Fruit fly (Drosophila melanogaster): ENCODE measurements around the gene Sry-delta.

dm6 chr3R:30046029-30047001, 3.2 kb downstream of the Sry-delta start, which contains the start of the genes RpL32 and CG7943:
- peak; percentile 63 for TF ChIP-seq Hr38 (GFP tag; optimal IDR thresholded peaks at IDR 0.05)
- TF ChIP-seq spab (GFP tag; optimal IDR thresholded peaks at IDR 0.05), result no peak
- TF ChIP-seq Met (GFP tag; optimal IDR thresholded peaks at IDR 0.05), result peak; percentile 95
- TF ChIP-seq Lpt (GFP tag; optimal IDR thresholded peaks at IDR 0.05), result peak; percentile 83
- TF ChIP-seq CG6792 (GFP tag; optimal IDR thresholded peaks at IDR 0.05), result peak; percentile 92
- peak; percentile 95 for TF ChIP-seq Ets21C (GFP tag; optimal IDR thresholded peaks at IDR 0.05)
- TF ChIP-seq lz (GFP tag; optimal IDR thresholded peaks at IDR 0.05), result peak; percentile 96
- TF ChIP-seq salr (GFP tag; optimal IDR thresholded peaks at IDR 0.05), result peak; percentile 49 to 86

All from whole organism, prepupa.